Worm (Caenorhabditis elegans) whole organism, early embryonic: Measurements from ENCODE around the gene F20C5.11.

Experiments
- ama-1 ChIP-seq: fragments of 150-350 bp; optimal IDR thresholded peaks from 2 replicates; lab custom pipeline; 2014
- ceh-36 ChIP-seq: sonication (generic microtip); optimal IDR thresholded peaks from 2 replicates; lab custom pipeline; 2016; ENCODE audit warnings: missing genetic modification characterization, inconsistent platforms, missing compliant biosample characterization
- ets-7 ChIP-seq: sonication (generic microtip); optimal IDR thresholded peaks from 2 replicates; lab custom pipeline; 2016; ENCODE audit warnings: missing genotype, missing genetic modification characterization, missing compliant biosample characterization
- hmbx-1 ChIP-seq: sonication (generic microtip); optimal IDR thresholded peaks from 2 replicates; lab custom pipeline; 2016; ENCODE audit warnings: mild to moderate bottlenecking, missing genetic modification characterization, missing compliant biosample characterization
- hnd-1 ChIP-seq: sonication (generic microtip); optimal IDR thresholded peaks from 2 replicates; lab custom pipeline; 2016; ENCODE audit warnings: missing genetic modification characterization, missing compliant biosample characterization

- no peak for TF ChIP-seq ets-7 (tag; lab: Kevin White, UChicago)
- no peak for TF ChIP-seq hnd-1 (tag; lab: Kevin White, UChicago)
- no peak for TF ChIP-seq ama-1 (lab: Kevin White, UChicago)
- no peak for TF ChIP-seq hmbx-1 (tag; lab: Kevin White, UChicago)
- no peak for TF ChIP-seq ceh-36 (tag; lab: Kevin White, UChicago)
Measured at ce11 chrIV:8722801-8723200, 39.0 kb downstream of the F20C5.11 start.
